ENCODE assay signal across 1 fruit fly cellular context in genomic region chr3R:8978768-8979167, dm6.
TF ChIP-seq lines count a peak whose summit lies in the region.

No protein-coding gene starts in this region.

TF ChIP-seq in whole organism, embryonic, 481 proteins besides CTCF, POLR2A, EP300 and RAD21 (continued from another document and continues in another):
- TF ChIP-seq chm (GFP tag; IDR thresholded peaks at IDR 0.05; lab: Robert Waterston, UW) (no peak), CG7372 (GFP tag; IDR thresholded peaks at IDR 0.05; lab: Robert Waterston, UW) (no peak), Lpt (GFP tag; optimal IDR thresholded peaks at IDR 0.05; lab: Kevin White, UChicago) (no peak), disco-r (GFP tag; optimal IDR thresholded peaks at IDR 0.05; lab: Kevin White, UChicago) (no peak), Fer3 (tag; optimal IDR thresholded peaks at IDR 0.05; lab: Kevin White, UChicago) (no peak), Camta (GFP tag; optimal IDR thresholded peaks at IDR 0.05; lab: Kevin White, UChicago) (no peak), CG11085 (GFP tag; IDR thresholded peaks at IDR 0.05; lab: Robert Waterston, UW) (no peak), CG14014 (GFP tag; IDR thresholded peaks at IDR 0.05; lab: Robert Waterston, UW) (0 out of 2 replicates have a peak, but pooled peaks have one; percentile 40), trem (tag; optimal IDR thresholded peaks at IDR 0.05; lab: Kevin White, UChicago) (no peak), CG4707 (GFP tag; optimal IDR thresholded peaks at IDR 0.05; lab: Kevin White, UChicago) (peak; percentile 8), Dip2 (GFP tag; IDR thresholded peaks at IDR 0.05; lab: Robert Waterston, UW) (no peak), mld (GFP tag; IDR thresholded peaks at IDR 0.05; lab: Robert Waterston, UW; ENCODE audit: partially characterized antibody) (no peak), dmrt11E (tag; optimal IDR thresholded peaks at IDR 0.05; lab: Kevin White, UChicago) (no peak), ro (GFP tag; IDR thresholded peaks at IDR 0.05; lab: Robert Waterston, UW) (no peak), jumu (GFP tag; optimal IDR thresholded peaks at IDR 0.05; lab: Kevin White, UChicago) (no peak), Awh (GFP tag; IDR thresholded peaks at IDR 0.05; lab: Robert Waterston, UW) (peak; percentile 53; the same call in 1 of the 2 replicates), emc (GFP tag; optimal IDR thresholded peaks at IDR 0.05; lab: Kevin White, UChicago) (no peak), CG13424 (tag; optimal IDR thresholded peaks at IDR 0.05; lab: Kevin White, UChicago) (peak; percentile 56), D19A (tag; optimal IDR thresholded peaks at IDR 0.05; lab: Kevin White, UChicago) (peak; percentile 82), zfh2 (GFP tag; optimal IDR thresholded peaks at IDR 0.05; lab: Kevin White, UChicago) (no peak), nau (GFP tag; optimal IDR thresholded peaks at IDR 0.05; lab: Kevin White, UChicago) (no peak), az2 (GFP tag; optimal IDR thresholded peaks at IDR 0.05; lab: Kevin White, UChicago) (no peak), CoRest (tag; optimal IDR thresholded peaks at IDR 0.05; lab: Kevin White, UChicago) (peak; percentile 54), Dref (GFP tag; IDR thresholded peaks at IDR 0.05; lab: Robert Waterston, UW) (no peak), CG6791 (GFP tag; IDR thresholded peaks at IDR 0.05; lab: Robert Waterston, UW; ENCODE audit: partially characterized antibody) (no peak), CG16779 (GFP tag; IDR thresholded peaks at IDR 0.05; lab: Robert Waterston, UW) (no peak), CG6854 (GFP tag; optimal IDR thresholded peaks at IDR 0.05; lab: Kevin White, UChicago) (no peak), run (tag; optimal IDR thresholded peaks at IDR 0.05; lab: Kevin White, UChicago) (no peak), Poxn (GFP tag; IDR thresholded peaks at IDR 0.05; lab: Robert Waterston, UW) (no peak), tup (GFP tag; optimal IDR thresholded peaks at IDR 0.05; lab: Kevin White, UChicago) (no peak), Chrac-16 (GFP tag; optimal IDR thresholded peaks at IDR 0.05; lab: Kevin White, UChicago) (no peak), sim (GFP tag; IDR thresholded peaks at IDR 0.05; lab: Robert Waterston, UW) (no peak), salm (tag; optimal IDR thresholded peaks at IDR 0.05; lab: Kevin White, UChicago) (no peak), CG3407 (GFP tag; optimal IDR thresholded peaks at IDR 0.05; lab: Kevin White, UChicago) (peak; percentile 2), ttk (GFP tag; IDR thresholded peaks at IDR 0.05; lab: Robert Waterston, UW) (peak; percentile 39), CG13894 (tag; optimal IDR thresholded peaks at IDR 0.05; lab: Kevin White, UChicago) (no peak), CG17361 (GFP tag; IDR thresholded peaks at IDR 0.05; lab: Robert Waterston, UW) (peak; percentile 57; the same call in 2 of the 3 replicates), mam (GFP tag; optimal IDR thresholded peaks at IDR 0.05; lab: Kevin White, UChicago) (no peak), CG3163 (GFP tag; optimal IDR thresholded peaks at IDR 0.05; lab: Kevin White, UChicago) (no peak), gt (GFP tag; IDR thresholded peaks at IDR 0.05; lab: Robert Waterston, UW) (no peak), her (GFP tag; optimal IDR thresholded peaks at IDR 0.05; lab: Kevin White, UChicago) (no peak), Hand (GFP tag; optimal IDR thresholded peaks at IDR 0.05; lab: Kevin White, UChicago) (no peak), CG13296 (GFP tag; optimal IDR thresholded peaks at IDR 0.05; lab: Kevin White, UChicago) (no peak), en (GFP tag; optimal IDR thresholded peaks at IDR 0.05; lab: Kevin White, UChicago) (no peak), Dbx (GFP tag; IDR thresholded peaks at IDR 0.05; lab: Robert Waterston, UW) (no peak), CG18262 (tag; optimal IDR thresholded peaks at IDR 0.05; lab: Kevin White, UChicago) (peak; percentile 23), unc-4 (GFP tag; IDR thresholded peaks at IDR 0.05; lab: Robert Waterston, UW; ENCODE audit: partially characterized antibody) (no peak), CG17829 (tag; optimal IDR thresholded peaks at IDR 0.05; lab: Kevin White, UChicago) (no peak), trh (GFP tag; optimal IDR thresholded peaks at IDR 0.05; lab: Kevin White, UChicago) (no peak), Bgb (GFP tag; IDR thresholded peaks at IDR 0.05; lab: Robert Waterston, UW; ENCODE audit: partially characterized antibody) (no peak), scrt (GFP tag; optimal IDR thresholded peaks at IDR 0.05; lab: Kevin White, UChicago) (no peak), CG11456 (GFP tag; IDR thresholded peaks at IDR 0.05; lab: Robert Waterston, UW) (no peak), CG2678 (tag; optimal IDR thresholded peaks at IDR 0.05; lab: Kevin White, UChicago) (peak; percentile 64), dm (GFP tag; optimal IDR thresholded peaks at IDR 0.05; lab: Kevin White, UChicago) (no peak), zen2 (GFP tag; IDR thresholded peaks at IDR 0.05; lab: Robert Waterston, UW; ENCODE audit: partially characterized antibody) (no peak), CG3065 (GFP tag; optimal IDR thresholded peaks at IDR 0.05; lab: Kevin White, UChicago) (no peak), CG32767 (GFP tag; IDR thresholded peaks at IDR 0.05; lab: Robert Waterston, UW) (no peak), onecut (GFP tag; IDR thresholded peaks at IDR 0.05; lab: Robert Waterston, UW) (0 out of 2 replicates have a peak, but pooled peaks have one; percentile 12), CG1233 (GFP tag; optimal IDR thresholded peaks at IDR 0.05; lab: Kevin White, UChicago) (no peak), CG9727 (GFP tag; optimal IDR thresholded peaks at IDR 0.05; lab: Kevin White, UChicago) (no peak), CG10366 (GFP tag; IDR thresholded peaks at IDR 0.05; lab: Robert Waterston, UW) (peak; percentile 49; the same call in 1 of the 2 replicates), CG3995 (GFP tag; optimal IDR thresholded peaks at IDR 0.05; lab: Kevin White, UChicago) (no peak), luna (GFP tag; optimal IDR thresholded peaks at IDR 0.05; lab: Kevin White, UChicago) (no peak), CG12942 (GFP tag; optimal IDR thresholded peaks at IDR 0.05; lab: Kevin White, UChicago) (no peak), HLH4C (GFP tag; IDR thresholded peaks at IDR 0.05; lab: Robert Waterston, UW; ENCODE audit: partially characterized antibody) (no peak), sd (tag; optimal IDR thresholded peaks at IDR 0.05; lab: Kevin White, UChicago) (no peak), Scr (GFP tag; IDR thresholded peaks at IDR 0.05; lab: Robert Waterston, UW; ENCODE audit: partially characterized antibody) (no peak), peb (GFP tag; IDR thresholded peaks at IDR 0.05; lab: Robert Waterston, UW) (no peak), Sin3A (optimal IDR thresholded peaks at IDR 0.05; lab: Kevin White, UChicago) (no peak), ci (GFP tag; IDR thresholded peaks at IDR 0.05; lab: Robert Waterston, UW) (peak; percentile 80; the same call in 2 of the 3 replicates), br (optimal IDR thresholded peaks at IDR 0.05; lab: Kevin White, UChicago) (no peak), cas (GFP tag; IDR thresholded peaks at IDR 0.05; lab: Robert Waterston, UW) (no peak), CG8924 (tag; optimal IDR thresholded peaks at IDR 0.05; lab: Kevin White, UChicago) (peak; percentile 1), kay (GFP tag; optimal IDR thresholded peaks at IDR 0.05; lab: Kevin White, UChicago) (no peak), CG15601 (tag; optimal IDR thresholded peaks at IDR 0.05; lab: Kevin White, UChicago) (peak; percentile 50), pho (GFP tag; optimal IDR thresholded peaks at IDR 0.05; lab: Kevin White, UChicago) (no peak), lmd (GFP tag; IDR thresholded peaks at IDR 0.05; lab: Robert Waterston, UW) (peak; percentile 34; the same call in 1 of the 2 replicates), fd3F (GFP tag; optimal IDR thresholded peaks at IDR 0.05; lab: Kevin White, UChicago) (no peak), Bdp1 (GFP tag; optimal IDR thresholded peaks at IDR 0.05; lab: Kevin White, UChicago) (no peak), CG8290 (GFP tag; optimal IDR thresholded peaks at IDR 0.05; lab: Kevin White, UChicago) (no peak), CG8290 (tag; optimal IDR thresholded peaks at IDR 0.05; lab: Kevin White, UChicago) (no peak), CG10431 (GFP tag; optimal IDR thresholded peaks at IDR 0.05; lab: Kevin White, UChicago) (no peak), caup (GFP tag; optimal IDR thresholded peaks at IDR 0.05; lab: Kevin White, UChicago; ENCODE audit: severe bottlenecking) (no peak), Hr51 (GFP tag; optimal IDR thresholded peaks at IDR 0.05; lab: Kevin White, UChicago) (peak in 1 of 2 experiments; percentile 44), pum (GFP tag; optimal IDR thresholded peaks at IDR 0.05; lab: Kevin White, UChicago) (no peak), tna (GFP tag; IDR thresholded peaks at IDR 0.05; lab: Robert Waterston, UW; ENCODE audit: partially characterized antibody) (no peak), Gug (GFP tag; IDR thresholded peaks at IDR 0.05; lab: Robert Waterston, UW) (no peak), dimm (GFP tag; IDR thresholded peaks at IDR 0.05; lab: Robert Waterston, UW) (no peak), CG18476 (GFP tag; optimal IDR thresholded peaks at IDR 0.05; lab: Kevin White, UChicago) (no peak), CG14965 (GFP tag; optimal IDR thresholded peaks at IDR 0.05; lab: Kevin White, UChicago; ENCODE audit: borderline replicate concordance) (no peak), ase (GFP tag; IDR thresholded peaks at IDR 0.05; lab: Robert Waterston, UW) (peak; percentile 23; the same call in 1 of the 3 replicates), CG11696 (GFP tag; IDR thresholded peaks at IDR 0.05; lab: Robert Waterston, UW) (no peak), wor (GFP tag; IDR thresholded peaks at IDR 0.05; lab: Robert Waterston, UW) (peak; percentile 46), hb (GFP tag; IDR thresholded peaks at IDR 0.05; lab: Robert Waterston, UW; ENCODE audit: partially characterized antibody) (no peak), HLHmδ (GFP tag; optimal IDR thresholded peaks at IDR 0.05; lab: Kevin White, UChicago) (no peak), btn (GFP tag; optimal IDR thresholded peaks at IDR 0.05; lab: Kevin White, UChicago) (no peak), dan (GFP tag; IDR thresholded peaks at IDR 0.05; lab: Robert Waterston, UW) (no peak), bcd (GFP tag; optimal IDR thresholded peaks at IDR 0.05; lab: Kevin White, UChicago) (peak; percentile 12), CG4617 (GFP tag; optimal IDR thresholded peaks at IDR 0.05; lab: Kevin White, UChicago; ENCODE audit: borderline replicate concordance) (no peak), pzg (GFP tag; optimal IDR thresholded peaks at IDR 0.05; lab: Kevin White, UChicago) (no peak), Hr3 (GFP tag; optimal IDR thresholded peaks at IDR 0.05; lab: Kevin White, UChicago) (no peak), Jarid2 (GFP tag; optimal IDR thresholded peaks at IDR 0.05; lab: Kevin White, UChicago) (no peak), gsb-n (tag; optimal IDR thresholded peaks at IDR 0.05; lab: Kevin White, UChicago) (peak; percentile 53), CG15269 (tag; optimal IDR thresholded peaks at IDR 0.05; lab: Kevin White, UChicago) (peak; percentile 34), fru (optimal IDR thresholded peaks at IDR 0.05; lab: Kevin White, UChicago) (no peak), gro (GFP tag; optimal IDR thresholded peaks at IDR 0.05; lab: Kevin White, UChicago) (no peak), CG8944 (GFP tag; optimal IDR thresholded peaks at IDR 0.05; lab: Kevin White, UChicago) (no peak), zf30C (GFP tag; optimal IDR thresholded peaks at IDR 0.05; lab: Kevin White, UChicago) (no peak), ATbp (GFP tag; optimal IDR thresholded peaks at IDR 0.05; lab: Kevin White, UChicago) (peak; percentile 55), stwl (tag; optimal IDR thresholded peaks at IDR 0.05; lab: Kevin White, UChicago) (no peak), NC2α (GFP tag; optimal IDR thresholded peaks at IDR 0.05; lab: Kevin White, UChicago) (no peak), CG12236 (GFP tag; optimal IDR thresholded peaks at IDR 0.05; lab: Kevin White, UChicago) (no peak), zfh1 (GFP tag; IDR thresholded peaks at IDR 0.05; lab: Robert Waterston, UW) (no peak), Elba2 (GFP tag; optimal IDR thresholded peaks at IDR 0.05; lab: Kevin White, UChicago) (no peak), Fer1 (GFP tag; optimal IDR thresholded peaks at IDR 0.05; lab: Kevin White, UChicago) (no peak), CG17612 (GFP tag; IDR thresholded peaks at IDR 0.05; lab: Robert Waterston, UW) (no peak), CG6272 (GFP tag; IDR thresholded peaks at IDR 0.05; lab: Robert Waterston, UW) (no peak), CG12299 (tag; optimal IDR thresholded peaks at IDR 0.05; lab: Kevin White, UChicago) (no peak), CG31388 (GFP tag; optimal IDR thresholded peaks at IDR 0.05; lab: Kevin White, UChicago) (no peak), insv (GFP tag; optimal IDR thresholded peaks at IDR 0.05; lab: Kevin White, UChicago) (no peak), bab2 (GFP tag; optimal IDR thresholded peaks at IDR 0.05; lab: Kevin White, UChicago) (no peak), Max (GFP tag; optimal IDR thresholded peaks at IDR 0.05; lab: Kevin White, UChicago) (no peak), CG10959 (GFP tag; IDR thresholded peaks at IDR 0.05; lab: Robert Waterston, UW) (no peak), dati (GFP tag; IDR thresholded peaks at IDR 0.05; lab: Robert Waterston, UW) (no peak), CG8388 (GFP tag; optimal IDR thresholded peaks at IDR 0.05; lab: Kevin White, UChicago) (peak; percentile 63), dysf (GFP tag; IDR thresholded peaks at IDR 0.05; lab: Robert Waterston, UW) (no peak; the same call in 2 of the 3 replicates), seq (GFP tag; IDR thresholded peaks at IDR 0.05; lab: Robert Waterston, UW) (no peak), z (GFP tag; IDR thresholded peaks at IDR 0.05; lab: Robert Waterston, UW) (no peak), yki (optimal IDR thresholded peaks at IDR 0.05; lab: Kevin White, UChicago) (no peak), lilli (GFP tag; optimal IDR thresholded peaks at IDR 0.05; lab: Kevin White, UChicago) (no peak), knrl (GFP tag; IDR thresholded peaks at IDR 0.05; lab: Robert Waterston, UW; ENCODE audit: partially characterized antibody) (no peak), Oaz (GFP tag; IDR thresholded peaks at IDR 0.05; lab: Robert Waterston, UW) (no peak), Atf-2 (GFP tag; optimal IDR thresholded peaks at IDR 0.05; lab: Kevin White, UChicago) (no peak), cwo (GFP tag; optimal IDR thresholded peaks at IDR 0.05; lab: Kevin White, UChicago) (no peak), ind (GFP tag; optimal IDR thresholded peaks at IDR 0.05; lab: Kevin White, UChicago) (no peak), CG9215 (GFP tag; IDR thresholded peaks at IDR 0.05; lab: Robert Waterston, UW) (no peak), Hr78 (GFP tag; optimal IDR thresholded peaks at IDR 0.05; lab: Kevin White, UChicago) (no peak)
